Worm (Caenorhabditis elegans) whole organism, L1 larva: Measurements from ENCODE around the gene ZC196.8.

Source experiments
- ama-1 ChIP-seq: fragments of 150-350 bp; optimal IDR thresholded peaks from 2 replicates; lab custom pipeline; 2014
- lsy-2 ChIP-seq, 2 experiments: fragments of 150-350 bp; optimal IDR thresholded peaks; 2 replicates each; lab custom pipeline; 2014; ENCODE audit warnings: missing biosample characterization in 2 of 2, missing genetic modification characterization in 2 of 2

DNA sequence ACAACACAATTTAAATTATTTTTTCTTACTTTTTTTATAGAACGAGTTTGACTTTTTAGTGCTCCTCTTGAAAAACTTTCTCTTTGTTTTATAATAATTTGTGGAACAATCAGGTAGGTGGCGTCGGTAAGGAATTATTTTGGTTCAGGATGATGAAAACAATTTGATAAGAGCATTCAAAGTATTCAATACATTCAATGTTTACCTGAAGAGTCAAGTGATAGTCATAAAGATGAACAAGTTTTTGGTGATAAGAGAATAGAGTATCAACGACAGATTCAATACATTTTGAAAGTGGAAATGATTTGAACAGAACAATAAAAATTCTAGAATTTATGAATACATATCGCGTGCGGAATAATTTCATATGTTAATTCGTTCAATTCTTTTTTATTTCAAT is 45.4 kb upstream of the ZC196.8 start:
- TF ChIP-seq ama-1 (lab: Kevin White, UChicago) (no peak), lsy-2 (tag; optimal IDR thresholded peaks at IDR 0.05; lab: Kevin White, UChicago) (no peak)
